Worm (Caenorhabditis elegans): ENCODE measurements around the gene F28A12.3.
A peak's percentile ranks its signal among the peaks of the same experiment; 100 is the strongest.

F28A12.3 gene

ce11 chrV:8653080-8653821 lies 12.1 kb upstream of the F28A12.3 start (continued):
- TF ChIP-seq lsy-2 (tag; optimal IDR thresholded peaks at IDR 0.05): no peak
- no peak for TF ChIP-seq gei-8 (GFP tag; optimal IDR thresholded peaks at IDR 0.05)
- TF ChIP-seq mdt-29 (GFP tag; IDR thresholded peaks at IDR 0.05): no peak
- no peak for TF ChIP-seq daf-8 (GFP tag; IDR thresholded peaks at IDR 0.05)
- TF ChIP-seq F10B5.3 (tag; optimal IDR thresholded peaks at IDR 0.05): no peak
- peak; percentile 68 for TF ChIP-seq nhr-25 (tag; optimal IDR thresholded peaks at IDR 0.05; ENCODE audit: borderline replicate concordance, insufficient read depth)
- TF ChIP-seq F44E2.7 (GFP tag; IDR thresholded peaks at IDR 0.05): no peak
- TF ChIP-seq fos-1 (tag; optimal IDR thresholded peaks at IDR 0.05): no peak
- no peak for TF ChIP-seq nhr-237 (tag; optimal IDR thresholded peaks at IDR 0.05)
- no peak for TF ChIP-seq unc-39 (tag; optimal IDR thresholded peaks at IDR 0.05)
- no peak for TF ChIP-seq ama-1 (optimal IDR thresholded peaks at IDR 0.05)
- no peak for TF ChIP-seq Y5F2A.4 (GFP tag; optimal IDR thresholded peaks at IDR 0.05)
- no peak for TF ChIP-seq attf-4 (tag; optimal IDR thresholded peaks at IDR 0.05)
- 0 out of 2 replicates have a peak, but pooled peaks have one; percentile 13 for TF ChIP-seq hmg-1.1 (GFP tag; IDR thresholded peaks at IDR 0.05)
- TF ChIP-seq ztf-7 (tag; optimal IDR thresholded peaks at IDR 0.05): no peak
- TF ChIP-seq tag-97 (GFP tag; IDR thresholded peaks at IDR 0.05): no peak
- no peak for TF ChIP-seq lin-29 (GFP tag; IDR thresholded peaks at IDR 0.05)
- no peak for TF ChIP-seq T26A8.4 (GFP tag; IDR thresholded peaks at IDR 0.05)

ce11 chrV:8652177-8652576 lies 11.0 kb upstream of the F28A12.3 start:
- no peak for TF ChIP-seq F37D6.2 (tag; optimal IDR thresholded peaks at IDR 0.05)
- peak in 1 of 2 experiments; percentile 93 for TF ChIP-seq unc-62 (GFP tag; optimal IDR thresholded peaks at IDR 0.05 in 1 of 2)
- no peak for TF ChIP-seq unc-62 (tag; optimal IDR thresholded peaks at IDR 0.05)
- TF ChIP-seq mep-1 (tag; optimal IDR thresholded peaks at IDR 0.05): no peak
- TF ChIP-seq nhr-28 (tag; optimal IDR thresholded peaks at IDR 0.05): peak; percentile 6
- TF ChIP-seq aha-1 (tag): peak; percentile 81
- TF ChIP-seq mxl-3 (GFP tag; optimal IDR thresholded peaks at IDR 0.05): peak; percentile 1
- peak; percentile 5 for TF ChIP-seq hlh-11 (tag; optimal IDR thresholded peaks at IDR 0.05)

- peak; percentile 78 for TF ChIP-seq ceh-20 (GFP tag; IDR thresholded peaks at IDR 0.05)
- TF ChIP-seq hif-1 (tag; optimal IDR thresholded peaks at IDR 0.05): peak in 1 of 2 experiments; percentile 37
- peak; percentile 88 to 96 for TF ChIP-seq unc-62 (GFP tag; optimal IDR thresholded peaks at IDR 0.05 in 1 of 2)
- TF ChIP-seq unc-62 (tag; optimal IDR thresholded peaks at IDR 0.05): no peak
- TF ChIP-seq mes-2 (tag; optimal IDR thresholded peaks at IDR 0.05; ENCODE audit: poor library complexity, severe bottlenecking): peak; percentile 27
- TF ChIP-seq skn-1 (tag; optimal IDR thresholded peaks at IDR 0.05): no peak
- TF ChIP-seq T26A8.4 (GFP tag; IDR thresholded peaks at IDR 0.05): 0 out of 2 replicates have a peak, but pooled peaks have one; percentile 35
- TF ChIP-seq nhr-237 (tag; optimal IDR thresholded peaks at IDR 0.05): no peak
- no peak for TF ChIP-seq ztf-7 (tag; optimal IDR thresholded peaks at IDR 0.05)
- TF ChIP-seq pha-4 (GFP tag; IDR thresholded peaks at IDR 0.05): peak; percentile 85; the same call in 1 of the 2 replicates
- TF ChIP-seq pha-4 (tag; optimal IDR thresholded peaks at IDR 0.05): peak; percentile 23
- TF ChIP-seq tra-1 (GFP tag; IDR thresholded peaks at IDR 0.05): peak; percentile 99
- no peak for TF ChIP-seq Y75B8A.6 (GFP tag; IDR thresholded peaks at IDR 0.05)
- TF ChIP-seq nhr-77 (tag; optimal IDR thresholded peaks at IDR 0.05): peak; percentile 88
- peak; percentile 100 for TF ChIP-seq dmd-6 (GFP tag; IDR thresholded peaks at IDR 0.05)
- TF ChIP-seq hlh-30 (tag; optimal IDR thresholded peaks at IDR 0.05; ENCODE audit: insufficient read depth): peak; percentile 40
- no peak for TF ChIP-seq egl-27 (tag; optimal IDR thresholded peaks at IDR 0.05)
- TF ChIP-seq vab-7 (GFP tag; IDR thresholded peaks at IDR 0.05): no peak
- TF ChIP-seq dve-1 (tag; optimal IDR thresholded peaks at IDR 0.05; ENCODE audit: insufficient read depth): peak; percentile 96
- TF ChIP-seq nhr-6 (tag; optimal IDR thresholded peaks at IDR 0.05): peak; percentile 22
- TF ChIP-seq F37D6.2 (tag; optimal IDR thresholded peaks at IDR 0.05): no peak
- TF ChIP-seq nhr-10 (tag; optimal IDR thresholded peaks at IDR 0.05): peak; percentile 55
- peak; percentile 64 for TF ChIP-seq jun-1 (tag; optimal IDR thresholded peaks at IDR 0.05)
- no peak for TF ChIP-seq attf-4 (tag; optimal IDR thresholded peaks at IDR 0.05)
- TF ChIP-seq cey-2 (tag; optimal IDR thresholded peaks at IDR 0.05; ENCODE audit: borderline replicate concordance, insufficient read depth): peak; percentile 74
- TF ChIP-seq ces-1 (GFP tag; optimal IDR thresholded peaks at IDR 0.05): no peak
- peak in 1 of 2 experiments; percentile 56 for TF ChIP-seq lsy-2 (tag; optimal IDR thresholded peaks at IDR 0.05)
- TF ChIP-seq hmg-1.1 (GFP tag; IDR thresholded peaks at IDR 0.05): no peak
Observed at ce11 chrV:8651007-8651711, 10.0 kb upstream of the F28A12.3 start.
